Worm (Caenorhabditis elegans): ENCODE measurements around the gene srbc-41.

DNA sequence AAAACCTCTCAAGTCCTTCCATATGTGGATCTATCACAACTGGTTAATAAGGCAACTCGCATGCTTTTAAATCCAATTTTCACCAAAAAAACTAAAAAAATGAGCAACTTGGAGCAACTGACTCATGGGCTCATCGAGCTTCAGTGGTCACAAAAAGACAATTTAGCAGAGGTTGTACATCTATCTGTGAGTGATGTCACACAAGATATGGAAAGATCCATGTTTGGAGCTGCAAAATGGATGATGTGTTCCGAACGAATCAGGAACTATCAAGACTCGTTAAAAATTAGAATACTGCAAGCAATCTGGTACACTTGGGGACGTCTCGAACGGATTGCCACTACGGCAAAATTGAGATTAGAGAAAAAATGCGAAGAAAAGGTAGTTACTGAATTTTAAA is 3.1 kb downstream of the srbc-41 start:
- TF ChIP-seq ceh-13 (GFP tag; optimal IDR thresholded peaks at IDR 0.05), result no peak
- TF ChIP-seq ceh-36 (tag; optimal IDR thresholded peaks at IDR 0.05), result no peak
- no peak for TF ChIP-seq ama-1 (optimal IDR thresholded peaks at IDR 0.05)
- no peak for TF ChIP-seq B0310.2 (tag; optimal IDR thresholded peaks at IDR 0.05)
- no peak for TF ChIP-seq tbx-37 (GFP tag; conservative IDR thresholded peaks at IDR 0.05)
- TF ChIP-seq hmg-4 (GFP tag; optimal IDR thresholded peaks at IDR 0.05), result no peak
- TF ChIP-seq tra-4 (tag; optimal IDR thresholded peaks at IDR 0.05), result no peak

All from whole organism, early embryonic.